Worm (Caenorhabditis elegans) whole organism, L1 larva: ENCODE data around the gene K03B8.4.

ENCODE experiments used
- C04F5.9 ChIP-seq: sonication (generic microtip); optimal IDR thresholded peaks from 2 replicates; lab custom pipeline; 2016; ENCODE audit warnings: missing genetic modification characterization, missing compliant biosample characterization
- C16A3.4 ChIP-seq: fragments of 150-350 bp; optimal IDR thresholded peaks from 2 replicates; lab custom pipeline; 2014; ENCODE audit warnings: missing biosample characterization, missing genetic modification characterization
- C34B4.2 ChIP-seq: sonication (generic microtip); optimal IDR thresholded peaks from 2 replicates; lab custom pipeline; 2017; ENCODE audit warnings: mild to moderate bottlenecking, missing genetic modification characterization, missing compliant biosample characterization
- Y116A8C.19 ChIP-seq: sonication (generic microtip); optimal IDR thresholded peaks from 2 replicates; lab custom pipeline; 2016; ENCODE audit warnings: missing compliant biosample characterization, missing genetic modification characterization, borderline replicate concordance
- aha-1 ChIP-seq: fragments of 150-350 bp; optimal IDR thresholded peaks from 2 replicates; lab custom pipeline; 2014; ENCODE audit warnings: missing biosample characterization, missing genetic modification characterization
- alr-1 ChIP-seq: fragments of 200-800 bp; sonication (Bioruptor generic); optimal IDR thresholded peaks from 2 replicates; lab custom pipeline; 2018; ENCODE audit warnings: borderline replicate concordance, mild to moderate bottlenecking, missing genetic modification characterization, missing compliant biosample characterization
- ama-1 ChIP-seq: fragments of 150-350 bp; optimal IDR thresholded peaks from 2 replicates; lab custom pipeline; 2014
- ceh-82 ChIP-seq, 3 experiments: fragments of 150-350 bp in 1 of 3; sonication (generic microtip) in 2 of 3; optimal IDR thresholded peaks; 2 replicates each; lab custom pipeline; 2014 to 2017; ENCODE audit warnings: missing biosample characterization in 3 of 3, missing genetic modification characterization in 3 of 3
- ces-1 ChIP-seq: fragments of 150-350 bp; optimal IDR thresholded peaks from 2 replicates; lab custom pipeline; 2014; ENCODE audit warnings: missing biosample characterization, missing genetic modification reagents, missing genetic modification characterization
- dsc-1 ChIP-seq: sonication (generic microtip); optimal IDR thresholded peaks from 2 replicates; lab custom pipeline; 2016; ENCODE audit warnings: mild to moderate bottlenecking, missing genetic modification characterization, missing compliant biosample characterization
- efl-1 ChIP-seq, 4 experiments: fragments of 150-350 bp; optimal IDR thresholded peaks in 3 of 4; peaks in 1 of 4; 1 replicate in 1 of 4; 2 replicates in 3 of 4; lab custom pipeline; 2014; ENCODE audit warnings: missing biosample characterization in 2 of 4, missing genetic modification characterization in 2 of 4, missing genetic modification reagents in 2 of 4
- egl-13 ChIP-seq: sonication (generic microtip); optimal IDR thresholded peaks from 2 replicates; lab custom pipeline; 2016; ENCODE audit warnings: missing genotype, missing genetic modification reagents, missing genetic modification characterization, missing compliant biosample characterization
- egl-27 ChIP-seq, 2 experiments: fragments of 150-350 bp in 1 of 2; sonication (generic microtip); optimal IDR thresholded peaks; 3 replicates each; lab custom pipeline; 2017 to 2018; ENCODE audit warnings: missing biosample characterization in 2 of 2, missing genetic modification characterization in 2 of 2, missing genetic modification reagents in 2 of 2
- elt-3 ChIP-seq, 6 experiments: fragments of 150-350 bp in 1 of 6; sonication (generic microtip); optimal IDR thresholded peaks; 2 replicates each; lab custom pipeline; 2017 to 2018; ENCODE audit warnings: missing biosample characterization in 6 of 6, missing genetic modification characterization in 6 of 6, inconsistent platforms in 1 of 6
- fkh-4 ChIP-seq: sonication (generic microtip); optimal IDR thresholded peaks from 2 replicates; lab custom pipeline; 2016; ENCODE audit warnings: missing compliant biosample characterization, missing genetic modification characterization, borderline replicate concordance
- grh-1 ChIP-seq: fragments of 200-800 bp; sonication (Bioruptor generic); IDR thresholded peaks from 2 replicates; pipeline ENCODE4 v1.3.6; 2022; ENCODE audit warnings: missing genetic modification reagents, missing genetic modification characterization, missing compliant biosample characterization
- lin-15B ChIP-seq: fragments of 150-350 bp; sonication (generic microtip); optimal IDR thresholded peaks from 3 replicates; lab custom pipeline; 2014; ENCODE audit warnings: missing biosample characterization, missing genetic modification characterization
- lin-39 ChIP-seq: fragments of 150-350 bp; optimal IDR thresholded peaks from 2 replicates; lab custom pipeline; 2014; ENCODE audit warnings: missing biosample characterization, missing genetic modification reagents, missing genetic modification characterization
- lsy-2 ChIP-seq, 2 experiments: fragments of 150-350 bp; optimal IDR thresholded peaks; 2 replicates each; lab custom pipeline; 2014; ENCODE audit warnings: missing biosample characterization in 2 of 2, missing genetic modification characterization in 2 of 2
- mab-9 ChIP-seq: fragments of 200-800 bp; sonication (Bioruptor generic); IDR thresholded peaks from 2 replicates; pipeline ENCODE4 v1.3.6; 2022; ENCODE audit warnings: missing genetic modification reagents, missing genetic modification characterization, missing compliant biosample characterization
- mdl-1 ChIP-seq, 2 experiments: fragments of 150-350 bp; optimal IDR thresholded peaks; 2 replicates each; lab custom pipeline; 2014 to 2017; ENCODE audit warnings: missing biosample characterization in 2 of 2, missing genetic modification characterization in 2 of 2, inconsistent platforms in 1 of 2
- nhr-12 ChIP-seq: sonication (generic microtip); optimal IDR thresholded peaks from 2 replicates; lab custom pipeline; 2017; ENCODE audit warnings: missing biosample characterization, missing genetic modification characterization
- nhr-19 ChIP-seq: fragments of 200-800 bp; sonication (Bioruptor generic); conservative IDR thresholded peaks from 2 replicates; pipeline ENCODE4 v1.3.6; 2022; ENCODE audit warnings: missing genetic modification characterization, missing compliant biosample characterization
- nhr-237 ChIP-seq: fragments of 150-350 bp; optimal IDR thresholded peaks from 2 replicates; lab custom pipeline; 2014; ENCODE audit warnings: missing biosample characterization, missing genetic modification characterization
- nhr-47 ChIP-seq: sonication (generic microtip); optimal IDR thresholded peaks from 2 replicates; lab custom pipeline; 2016; ENCODE audit warnings: mild to moderate bottlenecking, missing genetic modification characterization, moderate library complexity, missing compliant biosample characterization
- nhr-76 ChIP-seq: sonication (generic microtip); optimal IDR thresholded peaks from 2 replicates; lab custom pipeline; 2017; ENCODE audit warnings: missing biosample characterization, missing genetic modification characterization
- nhr-90 ChIP-seq: sonication (generic microtip); optimal IDR thresholded peaks from 2 replicates; lab custom pipeline; 2016; ENCODE audit warnings: mild to moderate bottlenecking, missing genetic modification characterization, missing compliant biosample characterization; ENCODE audit not compliant: poor library complexity
- pqm-1 ChIP-seq: sonication (generic microtip); optimal IDR thresholded peaks from 3 replicates; lab custom pipeline; 2017; ENCODE audit warnings: missing biosample characterization, missing genetic modification characterization
- snpc-4 ChIP-seq: fragments of 150-350 bp; optimal IDR thresholded peaks from 2 replicates; lab custom pipeline; 2014; ENCODE audit warnings: missing biosample characterization, missing genetic modification characterization
- sptf-1 ChIP-seq: fragments of 150-350 bp; optimal IDR thresholded peaks from 2 replicates; lab custom pipeline; 2014; ENCODE audit warnings: missing biosample characterization, missing genetic modification characterization
- unc-30 ChIP-seq: sonication (generic microtip); optimal IDR thresholded peaks from 2 replicates; lab custom pipeline; 2017; ENCODE audit warnings: missing biosample characterization, missing genetic modification characterization
- unc-62 ChIP-seq: fragments of 150-350 bp; optimal IDR thresholded peaks from 2 replicates; lab custom pipeline; 2014; ENCODE audit warnings: missing biosample characterization, missing genetic modification reagents, missing genetic modification characterization
- unc-86 ChIP-seq: sonication (generic microtip); optimal IDR thresholded peaks from 2 replicates; lab custom pipeline; 2016; ENCODE audit warnings: missing genetic modification characterization, missing compliant biosample characterization
- unc-98 ChIP-seq: fragments of 200-800 bp; sonication (Bioruptor generic); IDR thresholded peaks from 2 replicates; pipeline ENCODE4 v1.3.6; 2022; ENCODE audit warnings: missing genetic modification characterization, missing compliant biosample characterization
- vab-15 ChIP-seq: sonication (generic microtip); optimal IDR thresholded peaks from 2 replicates; lab custom pipeline; 2017; ENCODE audit warnings: missing genotype, mild to moderate bottlenecking, missing genetic modification characterization, missing compliant biosample characterization

The K03B8.4 gene

DNA sequence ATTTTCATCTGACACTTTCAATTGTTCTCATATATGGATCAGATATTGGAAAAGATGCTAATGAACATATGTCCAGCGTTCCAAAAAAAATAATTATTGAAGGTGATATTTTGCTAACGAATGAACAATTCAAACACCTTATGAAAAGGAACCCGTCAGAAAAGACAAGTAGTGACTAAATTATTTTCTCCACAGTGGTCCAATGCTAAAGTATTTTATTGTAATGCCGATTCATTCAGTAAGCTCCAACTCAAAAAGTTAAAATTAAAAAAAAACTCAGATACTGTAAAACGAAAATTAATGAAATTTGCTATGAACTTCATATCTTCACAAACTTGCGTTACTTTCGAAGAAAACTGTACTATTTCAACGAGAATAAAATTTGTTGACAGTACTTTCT lies 2.9 kb downstream of the K03B8.4 start, which contains the start of gene nas-16:
Gene nas-16, plus strand, starts transcription at position 301 of the 400 bp plus-strand sequence.
- TF ChIP-seq C34B4.2 (no peak), unc-86 (tag; lab: Kevin White, UChicago) (no peak), snpc-4 (tag; lab: Kevin White, UChicago) (no peak), unc-62 (GFP tag; lab: Kevin White, UChicago) (no peak), egl-27 (tag; optimal IDR thresholded peaks at IDR 0.05; lab: Kevin White, UChicago) (no peak), ama-1 (lab: Kevin White, UChicago) (no peak), vab-15 (tag; lab: Kevin White, UChicago) (no peak), lin-15B (tag; lab: Kevin White, UChicago) (no peak), nhr-12 (tag; lab: Kevin White, UChicago) (no peak), efl-1 (optimal IDR thresholded peaks at IDR 0.05; lab: Kevin White, UChicago) (no peak), efl-1 (GFP tag; optimal IDR thresholded peaks at IDR 0.05 in 1 of 2; lab: Kevin White, UChicago) (no peak), Y116A8C.19 (tag; lab: Kevin White, UChicago) (no peak), alr-1 (tag; lab: Kevin White, UChicago) (no peak), C16A3.4 (no peak), pqm-1 (no peak), egl-13 (tag; lab: Kevin White, UChicago) (no peak), mab-9 (GFP tag; lab: Robert Waterston, UW) (no peak)

DNA sequence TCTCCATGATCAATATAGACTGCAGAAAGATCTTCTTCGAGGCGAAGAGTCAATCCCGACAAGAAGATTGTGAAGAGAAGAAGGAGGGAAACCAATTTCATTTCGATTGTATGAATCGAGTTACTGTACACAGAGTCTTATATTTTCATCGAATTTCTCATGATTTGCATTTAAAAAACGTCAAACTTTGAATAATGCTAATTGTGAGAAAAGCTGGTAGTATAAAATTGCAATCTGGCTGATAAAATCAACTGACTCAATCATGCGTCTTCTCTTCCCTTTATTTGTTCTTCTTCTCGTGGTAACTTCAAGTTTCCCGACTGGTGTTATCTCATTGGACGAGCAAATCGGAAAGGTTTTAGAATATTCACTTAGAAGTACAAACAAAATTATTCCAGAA lies 4.5 kb downstream of the K03B8.4 start, which contains the start of the genes K03B8.11 and K03B8.14:
Gene K03B8.11, minus strand, starts transcription at position 101 of the 400 bp plus-strand sequence.
Gene K03B8.14, plus strand, starts transcription at position 110 of the 400 bp plus-strand sequence.
- TF ChIP-seq ces-1 (GFP tag; lab: Kevin White, UChicago): no peak
- TF ChIP-seq C16A3.4: no peak
- TF ChIP-seq lsy-2 (tag; optimal IDR thresholded peaks at IDR 0.05; lab: Kevin White, UChicago): no peak
- no peak for TF ChIP-seq alr-1 (tag; lab: Kevin White, UChicago)
- no peak for TF ChIP-seq nhr-76 (tag; lab: Kevin White, UChicago)
- TF ChIP-seq ama-1 (lab: Kevin White, UChicago): no peak
- TF ChIP-seq C04F5.9 (tag; lab: Kevin White, UChicago): no peak
- no peak for TF ChIP-seq unc-62 (GFP tag; lab: Kevin White, UChicago)
- no peak for TF ChIP-seq sptf-1 (tag; lab: Kevin White, UChicago)
- no peak for TF ChIP-seq fkh-4 (tag; lab: Kevin White, UChicago)
- TF ChIP-seq nhr-90 (tag; lab: Kevin White, UChicago): no peak
- TF ChIP-seq nhr-237 (tag; lab: Kevin White, UChicago): no peak
- TF ChIP-seq unc-30 (tag; lab: Kevin White, UChicago): no peak
- TF ChIP-seq dsc-1 (tag; lab: Kevin White, UChicago): no peak
- no peak for TF ChIP-seq lin-39
- TF ChIP-seq mdl-1 (tag; optimal IDR thresholded peaks at IDR 0.05; lab: Kevin White, UChicago): no peak
- TF ChIP-seq aha-1 (tag; lab: Kevin White, UChicago): no peak
- no peak for TF ChIP-seq elt-3 (tag; optimal IDR thresholded peaks at IDR 0.05; lab: Kevin White, UChicago)
- no peak for TF ChIP-seq ceh-82 (tag; optimal IDR thresholded peaks at IDR 0.05; lab: Kevin White, UChicago)
- TF ChIP-seq, all 84 proteins: peak for 0

DNA sequence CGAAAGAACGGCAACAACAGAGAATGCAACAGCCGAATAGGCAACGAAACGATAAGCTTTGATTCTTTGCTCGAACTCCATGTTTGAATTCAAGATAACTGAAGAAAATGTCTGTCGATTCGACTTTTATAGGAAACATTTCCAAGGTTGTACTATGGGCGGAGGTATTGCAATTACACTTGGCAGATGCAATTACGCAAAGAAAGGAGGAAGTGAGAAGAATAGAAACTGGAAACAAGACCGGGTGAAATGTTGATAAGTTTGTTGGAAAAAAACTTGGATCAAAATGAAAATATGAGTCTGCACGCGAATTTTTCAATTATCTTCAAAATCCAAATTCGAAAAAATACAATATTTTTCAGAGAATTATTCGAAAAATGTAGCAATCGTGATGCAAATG lies 5.1 kb downstream of the K03B8.4 start, which contains the start of gene col-155:
Gene col-155, minus strand, starts transcription at position 101 of the 400 bp plus-strand sequence.
- no peak for TF ChIP-seq grh-1 (GFP tag; lab: Robert Waterston, UW)

DNA sequence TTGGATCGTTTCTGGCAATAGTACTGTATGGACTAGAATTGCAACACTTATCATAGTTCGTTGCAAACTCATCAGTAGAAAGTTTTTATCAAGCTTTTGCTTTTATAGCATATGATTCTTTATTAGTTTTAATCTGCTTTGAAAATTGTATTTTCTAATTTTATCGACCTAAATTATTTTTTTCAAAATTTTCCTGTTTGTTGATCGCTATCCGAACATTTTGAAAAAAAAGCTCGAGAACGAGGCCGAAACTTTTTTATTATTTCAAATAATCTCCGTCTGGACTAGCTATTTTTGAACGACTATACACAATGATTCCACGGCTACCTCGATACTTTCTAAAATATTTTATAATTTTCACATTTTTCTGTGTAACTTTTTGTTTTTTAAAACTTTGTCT lies 8.5 kb downstream of the K03B8.4 start, which contains the start of gene F55C10.4:
Gene F55C10.4, plus strand, starts transcription at position 301 of the 400 bp plus-strand sequence.
- TF ChIP-seq nhr-19 (GFP tag; lab: Robert Waterston, UW): no peak
- no peak for TF ChIP-seq unc-98 (GFP tag; lab: Robert Waterston, UW)
- no peak for TF ChIP-seq nhr-47 (tag; lab: Kevin White, UChicago)
- TF ChIP-seq, all 84 proteins: peak for 0
